Fruit fly (Drosophila melanogaster) S2 (cell line): Measurements from ENCODE around the gene CG31075.

Experiments used
- CG8478 ChIP-seq: fragments of >200 bp; optimal IDR thresholded peaks from 2 replicates; lab custom pipeline; 2018
- CTCF ChIP-seq, 2 experiments: fragments of >200 bp; optimal IDR thresholded peaks; 2 replicates each; lab custom pipeline; 2018

- no peak for TF ChIP-seq CG8478
- no peak for TF ChIP-seq CTCF (optimal IDR thresholded peaks at IDR 0.05; lab: Kevin White, UChicago)
Observed at dm6 chr3R:26984437-26984836, 3.9 kb downstream of the CG31075 start.
